Fruit fly (Drosophila melanogaster) Kc167 (cell line): ENCODE results near the gene CG15923.

Experiments
- Myc ChIP-seq: fragments of >200 bp; optimal IDR thresholded peaks from 2 replicates; lab custom pipeline; 2017; ENCODE audit warnings: missing external identifiers
- Sin3A ChIP-seq: fragments of >200 bp; optimal IDR thresholded peaks from 2 replicates; lab custom pipeline; 2018; ENCODE audit warnings: missing external identifiers
- h ChIP-seq: fragments of >200 bp; optimal IDR thresholded peaks from 3 replicates; lab custom pipeline; 2018; ENCODE audit warnings: missing external identifiers
- insv ChIP-seq: fragments of >200 bp; optimal IDR thresholded peaks from 3 replicates; lab custom pipeline; 2018; ENCODE audit warnings: missing external identifiers
- psq ChIP-seq: fragments of >200 bp; optimal IDR thresholded peaks from 2 replicates; lab custom pipeline; 2017; ENCODE audit warnings: missing external identifiers
- ttk ChIP-seq: sonication (Bioruptor generic); optimal IDR thresholded peaks from 2 replicates; lab custom pipeline; 2017; ENCODE audit warnings: missing external identifiers

Gene CG15923

dm6 chr3R:20573326-20573725 is 43.4 kb downstream of the CG15923 start:
- TF ChIP-seq insv (no peak), h (no peak), ttk (no peak), Sin3A (lab: Kevin White, UChicago) (no peak), psq (no peak), Myc (lab: Kevin White, UChicago) (no peak)

dm6 chr3R:20567507-20568222 is 49.0 kb downstream of the CG15923 start:
- TF ChIP-seq h (no peak), psq (no peak), Sin3A (lab: Kevin White, UChicago) (no peak), ttk (no peak), insv (no peak), Myc (lab: Kevin White, UChicago) (no peak)

dm6 chr3R:20565546-20565948 is 51.2 kb downstream of the CG15923 start:
- no peak for TF ChIP-seq Myc (lab: Kevin White, UChicago)

dm6 chr3R:20563830-20564421 is 52.8 kb downstream of the CG15923 start, which contains the start of gene CG10877:
Gene CG10877 (minus strand): TSS chr3R:20564067.
- no peak for TF ChIP-seq Sin3A (lab: Kevin White, UChicago)
- no peak for TF ChIP-seq Myc (lab: Kevin White, UChicago)
- no peak for TF ChIP-seq h
